Worm (Caenorhabditis elegans): ENCODE results near the gene VZK822L.2.

ce11 chrIV:11900399-11900798 lies 11.4 kb upstream of the VZK822L.2 start:
- TF ChIP-seq ama-1 (optimal IDR thresholded peaks at IDR 0.05) (no peak), sea-1 (GFP tag; conservative IDR thresholded peaks at IDR 0.05) (no peak), ceh-13 (GFP tag; optimal IDR thresholded peaks at IDR 0.05) (no peak), flt-1 (GFP tag; IDR thresholded peaks at IDR 0.05) (no peak), ceh-36 (tag; optimal IDR thresholded peaks at IDR 0.05) (no peak), B0310.2 (tag; optimal IDR thresholded peaks at IDR 0.05) (no peak), aly-1 (tag; optimal IDR thresholded peaks at IDR 0.05) (no peak), scrt-1 (GFP tag; IDR thresholded peaks at IDR 0.05) (no peak), tbx-11 (GFP tag; IDR thresholded peaks at IDR 0.05) (no peak), hnd-1 (tag; optimal IDR thresholded peaks at IDR 0.05) (no peak), hmg-4 (GFP tag; optimal IDR thresholded peaks at IDR 0.05) (no peak), tbx-37 (GFP tag; conservative IDR thresholded peaks at IDR 0.05) (no peak)

Data from whole organism, early embryonic.